Fruit fly (Drosophila melanogaster) whole organism, embryonic: ENCODE data around the gene Ir94g.

Experiments used
- ATbp ChIP-seq: fragments of 200-800 bp; sonication (Bioruptor generic); optimal IDR thresholded peaks from 2 replicates; lab custom pipeline; 2017; ENCODE audit warnings: missing biosample characterization, mild to moderate bottlenecking, missing genetic modification characterization, missing genetic modification reagents
- Adf1 ChIP-seq: fragments of 200-800 bp; sonication (Bioruptor generic); IDR thresholded peaks from 2 replicates; pipeline ENCODE4 v1.3.6; 2022; ENCODE audit warnings: missing biosample characterization, missing genetic modification characterization
- Asciz ChIP-seq: fragments of 200-800 bp; sonication (Bioruptor generic); optimal IDR thresholded peaks from 2 replicates; lab custom pipeline; 2017; ENCODE audit warnings: missing biosample characterization, mild to moderate bottlenecking, missing genetic modification characterization, missing genetic modification reagents
- Bdp1 ChIP-seq: fragments of 200-800 bp; sonication (Bioruptor generic); optimal IDR thresholded peaks from 3 replicates; lab custom pipeline; 2016; ENCODE audit warnings: missing biosample characterization, missing genetic modification characterization
- Bgb ChIP-seq: fragments of 200-800 bp; sonication (Bioruptor generic); IDR thresholded peaks from 2 replicates; pipeline ENCODE4 v1.3.6; 2022; ENCODE audit warnings: missing biosample characterization, missing genetic modification characterization; ENCODE audit not compliant: partially characterized antibody
- CG10979 ChIP-seq: fragments of 200-800 bp; sonication (Bioruptor generic); optimal IDR thresholded peaks from 2 replicates; lab custom pipeline; 2018; ENCODE audit warnings: missing biosample characterization, mild to moderate bottlenecking, missing genetic modification characterization, moderate library complexity
- CG11504 ChIP-seq: fragments of 200-800 bp; sonication (Bioruptor generic); optimal IDR thresholded peaks from 3 replicates; lab custom pipeline; 2019; ENCODE audit warnings: missing biosample characterization, mild to moderate bottlenecking, missing genetic modification characterization, moderate library complexity
- CG12071 ChIP-seq: fragments of 200-800 bp; sonication (Bioruptor generic); optimal IDR thresholded peaks from 3 replicates; lab custom pipeline; 2018; ENCODE audit warnings: missing biosample characterization, mild to moderate bottlenecking, missing genetic modification characterization
- CG12236 ChIP-seq: fragments of 200-800 bp; sonication (Bioruptor generic); optimal IDR thresholded peaks from 2 replicates; lab custom pipeline; 2016; ENCODE audit warnings: missing biosample characterization, missing genetic modification characterization
- CG13424 ChIP-seq: fragments of 200-800 bp; sonication (Bioruptor generic); optimal IDR thresholded peaks from 2 replicates; lab custom pipeline; 2019; ENCODE audit warnings: missing biosample characterization, mild to moderate bottlenecking, missing genetic modification characterization, moderate library complexity
- CG15269 ChIP-seq: fragments of 200-800 bp; sonication (Bioruptor generic); optimal IDR thresholded peaks from 2 replicates; lab custom pipeline; 2018; ENCODE audit warnings: missing biosample characterization, mild to moderate bottlenecking, missing genetic modification characterization, moderate library complexity
- CG15696 ChIP-seq: fragments of 200-800 bp; sonication (Bioruptor generic); optimal IDR thresholded peaks from 2 replicates; lab custom pipeline; 2019; ENCODE audit warnings: missing biosample characterization, mild to moderate bottlenecking, missing genetic modification characterization, moderate library complexity
- CG16815 ChIP-seq: fragments of 200-800 bp; sonication (Bioruptor generic); optimal IDR thresholded peaks from 3 replicates; lab custom pipeline; 2017; ENCODE audit warnings: missing biosample characterization, mild to moderate bottlenecking, missing genetic modification characterization
- CG17359 ChIP-seq: fragments of 200-800 bp; sonication (Bioruptor generic); optimal IDR thresholded peaks from 3 replicates; lab custom pipeline; 2018; ENCODE audit warnings: missing biosample characterization, mild to moderate bottlenecking, missing genetic modification characterization, moderate library complexity
- CG17361 ChIP-seq: fragments of 200-800 bp; sonication (Bioruptor generic); IDR thresholded peaks from 3 replicates; pipeline ENCODE4 v1.3.6; 2022; ENCODE audit warnings: missing biosample characterization, missing genetic modification characterization
- CG2712 ChIP-seq: fragments of 200-800 bp; optimal IDR thresholded peaks from 3 replicates; lab custom pipeline; 2019; ENCODE audit warnings: missing biosample characterization, mild to moderate bottlenecking, missing genetic modification characterization, moderate library complexity
- CG3281 ChIP-seq: fragments of 200-800 bp; sonication (Bioruptor generic); optimal IDR thresholded peaks from 3 replicates; lab custom pipeline; 2017; ENCODE audit warnings: missing biosample characterization, mild to moderate bottlenecking, missing genetic modification characterization
- CG4404 ChIP-seq: fragments of 200-800 bp; sonication (Bioruptor generic); IDR thresholded peaks from 2 replicates; pipeline ENCODE4 v1.3.6; 2022; ENCODE audit warnings: missing biosample characterization, missing genetic modification characterization
- CG4617 ChIP-seq: fragments of 200-800 bp; sonication (Bioruptor generic); optimal IDR thresholded peaks from 3 replicates; lab custom pipeline; 2016; ENCODE audit warnings: missing biosample characterization, missing genetic modification characterization, borderline replicate concordance
- CG5180 ChIP-seq: fragments of 200-800 bp; sonication (Bioruptor generic); optimal IDR thresholded peaks from 3 replicates; lab custom pipeline; 2017; ENCODE audit warnings: missing biosample characterization, missing genetic modification characterization, mild to moderate bottlenecking, moderate library complexity, missing genetic modification reagents
- CG6272 ChIP-seq: fragments of 200-800 bp; sonication (Bioruptor generic); IDR thresholded peaks from 2 replicates; pipeline ENCODE4 v1.3.6; 2022; ENCODE audit warnings: missing biosample characterization, missing genetic modification characterization
- CG7839 ChIP-seq: fragments of 200-800 bp; sonication (Bioruptor generic); optimal IDR thresholded peaks from 3 replicates; lab custom pipeline; 2018; ENCODE audit warnings: missing biosample characterization, mild to moderate bottlenecking, missing genetic modification characterization, moderate library complexity
- CG8290 ChIP-seq, 3 experiments: fragments of 200-800 bp; sonication (Bioruptor generic); optimal IDR thresholded peaks; 2 replicates each; lab custom pipeline; 2016 to 2019; ENCODE audit warnings: missing biosample characterization in 3 of 3, missing genetic modification characterization in 3 of 3, mild to moderate bottlenecking in 2 of 3, moderate library complexity in 1 of 3
- CG8359 ChIP-seq: fragments of 200-800 bp; sonication (Bioruptor generic); optimal IDR thresholded peaks from 2 replicates; lab custom pipeline; 2017; ENCODE audit warnings: missing biosample characterization, mild to moderate bottlenecking, missing genetic modification characterization, borderline replicate concordance
- CG8765 ChIP-seq: fragments of 200-800 bp; sonication (Bioruptor generic); IDR thresholded peaks from 2 replicates; pipeline ENCODE4 v1.3.6; 2022; ENCODE audit warnings: missing biosample characterization, missing genetic modification characterization
- CG9876 ChIP-seq: fragments of 200-800 bp; sonication (Bioruptor generic); optimal IDR thresholded peaks from 2 replicates; lab custom pipeline; 2016; ENCODE audit warnings: missing biosample characterization, missing genetic modification characterization
- CrebB ChIP-seq: fragments of 200-800 bp; sonication (Bioruptor generic); optimal IDR thresholded peaks from 3 replicates; lab custom pipeline; 2018; ENCODE audit warnings: missing biosample characterization, mild to moderate bottlenecking, missing genetic modification characterization
- Fer3 ChIP-seq: fragments of 200-800 bp; sonication (Bioruptor generic); optimal IDR thresholded peaks from 2 replicates; lab custom pipeline; 2018; ENCODE audit warnings: missing biosample characterization, mild to moderate bottlenecking, missing genetic modification characterization, moderate library complexity
- Gug ChIP-seq: fragments of 200-800 bp; sonication (Bioruptor generic); IDR thresholded peaks from 4 replicates; pipeline ENCODE4 v1.3.6; 2022; ENCODE audit warnings: missing biosample characterization, missing genetic modification characterization
- NFAT ChIP-seq: fragments of 200-800 bp; sonication (Bioruptor generic); IDR thresholded peaks from 2 replicates; pipeline ENCODE4 v1.3.6; 2022; ENCODE audit warnings: missing biosample characterization, missing genetic modification characterization
- Optix ChIP-seq: fragments of 200-800 bp; sonication (Bioruptor generic); IDR thresholded peaks from 3 replicates; pipeline ENCODE4 v1.3.6; 2022; ENCODE audit warnings: missing biosample characterization, missing genetic modification characterization
- Sin3A ChIP-seq: fragments of >200 bp; optimal IDR thresholded peaks from 2 replicates; lab custom pipeline; 2018
- Six4 ChIP-seq: fragments of 200-800 bp; sonication (Bioruptor generic); optimal IDR thresholded peaks from 2 replicates; lab custom pipeline; 2016; ENCODE audit warnings: missing biosample characterization, missing genetic modification characterization
- abd-A ChIP-seq: fragments of 200-800 bp; sonication (Bioruptor generic); optimal IDR thresholded peaks from 3 replicates; lab custom pipeline; 2019; ENCODE audit warnings: missing biosample characterization, mild to moderate bottlenecking, missing genetic modification characterization, moderate library complexity
- al ChIP-seq: fragments of 200-800 bp; sonication (Bioruptor generic); IDR thresholded peaks from 2 replicates; pipeline ENCODE4 v1.3.6; 2022; ENCODE audit warnings: missing biosample characterization, missing genetic modification characterization
- btn ChIP-seq: fragments of 200-800 bp; sonication (Bioruptor generic); optimal IDR thresholded peaks from 2 replicates; lab custom pipeline; 2016; ENCODE audit warnings: missing biosample characterization, missing genetic modification characterization
- cad ChIP-seq: fragments of >200 bp; optimal IDR thresholded peaks from 2 replicates; lab custom pipeline; 2017; ENCODE audit warnings: missing biosample characterization, missing genetic modification characterization
- chinmo ChIP-seq: fragments of 200-800 bp; sonication (Bioruptor generic); IDR thresholded peaks from 4 replicates; pipeline ENCODE4 v1.3.6; 2022; ENCODE audit warnings: missing biosample characterization, missing genetic modification characterization; ENCODE audit not compliant: partially characterized antibody
- chm ChIP-seq: fragments of 200-800 bp; sonication (Bioruptor generic); IDR thresholded peaks from 2 replicates; pipeline ENCODE4 v1.3.6; 2022; ENCODE audit warnings: missing biosample characterization, missing genetic modification characterization
- ci ChIP-seq: fragments of 200-800 bp; sonication (Bioruptor generic); IDR thresholded peaks from 3 replicates; pipeline ENCODE4 v1.3.6; 2022; ENCODE audit warnings: missing biosample characterization, missing genetic modification characterization
- crc ChIP-seq: fragments of 200-800 bp; sonication (Bioruptor generic); optimal IDR thresholded peaks from 2 replicates; lab custom pipeline; 2016; ENCODE audit warnings: missing biosample characterization, missing genetic modification characterization
- dysf ChIP-seq: fragments of 200-800 bp; sonication (Bioruptor generic); IDR thresholded peaks from 3 replicates; pipeline ENCODE4 v1.3.6; 2022; ENCODE audit warnings: missing biosample characterization, missing genetic modification characterization
- fru ChIP-seq: fragments of >200 bp; optimal IDR thresholded peaks from 2 replicates; lab custom pipeline; 2017
- onecut ChIP-seq: fragments of 200-800 bp; sonication (Bioruptor generic); IDR thresholded peaks from 2 replicates; pipeline ENCODE4 v1.3.6; 2022; ENCODE audit warnings: missing biosample characterization, missing genetic modification characterization
- pan ChIP-seq, 4 experiments: fragments of >200 bp in 3 of 4; fragments of 200-800 bp in 1 of 4; sonication (Bioruptor generic) in 1 of 4; optimal IDR thresholded peaks in 3 of 4; IDR thresholded peaks in 1 of 4; 2 replicates each; pipeline versions ENCODE4 v1.3.6 to Lab custom; 2017 to 2022; ENCODE audit warnings: missing biosample characterization in 2 of 4, missing genetic modification characterization in 2 of 4, mixed read lengths in 1 of 4
- pb ChIP-seq: fragments of 200-800 bp; sonication (Bioruptor generic); optimal IDR thresholded peaks from 3 replicates; lab custom pipeline; 2016; ENCODE audit warnings: missing biosample characterization, missing genetic modification characterization
- pnt ChIP-seq: fragments of 200-800 bp; sonication (Bioruptor generic); optimal IDR thresholded peaks from 3 replicates; lab custom pipeline; 2016; ENCODE audit warnings: missing biosample characterization, missing genetic modification characterization
- sisA ChIP-seq: fragments of 200-800 bp; sonication (Bioruptor generic); IDR thresholded peaks from 2 replicates; pipeline ENCODE4 v1.3.6; 2022; ENCODE audit warnings: missing biosample characterization, missing genetic modification characterization
- slou ChIP-seq: fragments of 200-800 bp; sonication (Bioruptor generic); optimal IDR thresholded peaks from 3 replicates; lab custom pipeline; 2016; ENCODE audit warnings: missing biosample characterization, missing genetic modification characterization
- wor ChIP-seq: fragments of 200-800 bp; sonication (Bioruptor generic); IDR thresholded peaks from 2 replicates; pipeline ENCODE4 v1.3.6; 2022; ENCODE audit warnings: missing biosample characterization, missing genetic modification characterization
- zfh1 ChIP-seq: fragments of 200-800 bp; sonication (Bioruptor generic); IDR thresholded peaks from 3 replicates; pipeline ENCODE4 v1.3.6; 2022; ENCODE audit warnings: missing biosample characterization, missing genetic modification characterization

The Ir94g gene

dm6 chr3R:23522296-23522695 lies 38.6 kb downstream of the Ir94g start (continued):
- no peak for TF ChIP-seq crc
- no peak for TF ChIP-seq CG17359 (tag; lab: Kevin White, UChicago)
- no peak for TF ChIP-seq CG16815 (GFP tag; lab: Kevin White, UChicago)
- TF ChIP-seq CG4617 (GFP tag; lab: Kevin White, UChicago): no peak
- no peak for TF ChIP-seq CG9876
- TF ChIP-seq Gug: no peak
- no peak for TF ChIP-seq CG12236
- peak; percentile 78 for TF ChIP-seq Bgb
- no peak for TF ChIP-seq ATbp (GFP tag; lab: Kevin White, UChicago)
- TF ChIP-seq zfh1: no peak
- TF ChIP-seq al (GFP tag; lab: Robert Waterston, UW): no peak
- TF ChIP-seq Sin3A (lab: Kevin White, UChicago): no peak
- TF ChIP-seq ci (GFP tag; lab: Robert Waterston, UW): no peak
- TF ChIP-seq CG17361 (GFP tag; lab: Robert Waterston, UW): no peak
- TF ChIP-seq CG8359 (GFP tag; lab: Kevin White, UChicago): no peak
- TF ChIP-seq slou (GFP tag; lab: Kevin White, UChicago): no peak

- TF ChIP-seq Asciz (GFP tag; lab: Kevin White, UChicago): no peak
- no peak for TF ChIP-seq wor (GFP tag; lab: Robert Waterston, UW)
- peak; percentile 30; the same call in 1 of the 2 replicates for TF ChIP-seq sisA (GFP tag; lab: Robert Waterston, UW)
- TF ChIP-seq CG13424 (tag; lab: Kevin White, UChicago): peak; percentile 8
- TF ChIP-seq CG4404 (GFP tag; lab: Robert Waterston, UW): no peak
- peak; percentile 23; the same call in 1 of the 2 replicates for TF ChIP-seq NFAT (GFP tag; lab: Robert Waterston, UW)
- no peak for TF ChIP-seq Optix (GFP tag; lab: Robert Waterston, UW)
- TF ChIP-seq CG3281 (GFP tag; lab: Kevin White, UChicago): no peak
- TF ChIP-seq CG15696: no peak
- TF ChIP-seq Six4 (GFP tag; lab: Kevin White, UChicago): no peak
- TF ChIP-seq CG8290 (GFP tag; optimal IDR thresholded peaks at IDR 0.05; lab: Kevin White, UChicago): no peak
- TF ChIP-seq CG8290 (tag; optimal IDR thresholded peaks at IDR 0.05; lab: Kevin White, UChicago): peak in 1 of 2 experiments; percentile 44
- TF ChIP-seq CG6272 (GFP tag; lab: Robert Waterston, UW): no peak
- TF ChIP-seq fru (lab: Kevin White, UChicago): no peak
- TF ChIP-seq CG11504: peak; percentile 28
- no peak for TF ChIP-seq pan (optimal IDR thresholded peaks at IDR 0.05; lab: Kevin White, UChicago)
- peak in 1 of 2 experiments; percentile 22 for TF ChIP-seq pan (GFP tag; optimal IDR thresholded peaks at IDR 0.05 in 1 of 2, IDR thresholded peaks at IDR 0.05 in 1 of 2)
- TF ChIP-seq CG5180 (GFP tag; lab: Kevin White, UChicago): peak; percentile 12
- peak; percentile 29 for TF ChIP-seq Fer3 (tag; lab: Kevin White, UChicago)
- TF ChIP-seq CG10979 (tag; lab: Kevin White, UChicago): no peak
- no peak for TF ChIP-seq btn (GFP tag; lab: Kevin White, UChicago)
- 0 out of 3 replicates have a peak, but pooled peaks have one; percentile 30 for TF ChIP-seq dysf (GFP tag; lab: Robert Waterston, UW)
- no peak for TF ChIP-seq CrebB (tag; lab: Kevin White, UChicago)
- no peak; the same call in 1 of the 2 replicates for TF ChIP-seq chm (GFP tag; lab: Robert Waterston, UW)
- TF ChIP-seq pnt (GFP tag; lab: Kevin White, UChicago): peak; percentile 18
- no peak for TF ChIP-seq abd-A (tag; lab: Kevin White, UChicago)
- peak; percentile 22 for TF ChIP-seq CG12071 (GFP tag; lab: Kevin White, UChicago)
- peak; percentile 33 for TF ChIP-seq CG7839 (tag; lab: Kevin White, UChicago)
- TF ChIP-seq zfh1: peak; percentile 39; the same call in 1 of the 3 replicates
- peak; percentile 28 for TF ChIP-seq pb (GFP tag; lab: Kevin White, UChicago)
- no peak for TF ChIP-seq CG2712
- 0 out of 4 replicates have a peak, but pooled peaks have one; percentile 65 for TF ChIP-seq chinmo (GFP tag; lab: Robert Waterston, UW)
- TF ChIP-seq cad: no peak
- no peak for TF ChIP-seq Adf1 (GFP tag; lab: Robert Waterston, UW)
- TF ChIP-seq Bdp1 (GFP tag; lab: Kevin White, UChicago): no peak
- TF ChIP-seq onecut (GFP tag; lab: Robert Waterston, UW): peak; percentile 65
- no peak for TF ChIP-seq CG8765
- TF ChIP-seq CG15269 (tag; lab: Kevin White, UChicago): peak; percentile 65
Observed at dm6 chr3R:23526069-23526468, 42.4 kb downstream of the Ir94g start.
